Worm (Caenorhabditis elegans): Measurements from ENCODE around the gene R10H1.1.

The R10H1.1 gene

DNA sequence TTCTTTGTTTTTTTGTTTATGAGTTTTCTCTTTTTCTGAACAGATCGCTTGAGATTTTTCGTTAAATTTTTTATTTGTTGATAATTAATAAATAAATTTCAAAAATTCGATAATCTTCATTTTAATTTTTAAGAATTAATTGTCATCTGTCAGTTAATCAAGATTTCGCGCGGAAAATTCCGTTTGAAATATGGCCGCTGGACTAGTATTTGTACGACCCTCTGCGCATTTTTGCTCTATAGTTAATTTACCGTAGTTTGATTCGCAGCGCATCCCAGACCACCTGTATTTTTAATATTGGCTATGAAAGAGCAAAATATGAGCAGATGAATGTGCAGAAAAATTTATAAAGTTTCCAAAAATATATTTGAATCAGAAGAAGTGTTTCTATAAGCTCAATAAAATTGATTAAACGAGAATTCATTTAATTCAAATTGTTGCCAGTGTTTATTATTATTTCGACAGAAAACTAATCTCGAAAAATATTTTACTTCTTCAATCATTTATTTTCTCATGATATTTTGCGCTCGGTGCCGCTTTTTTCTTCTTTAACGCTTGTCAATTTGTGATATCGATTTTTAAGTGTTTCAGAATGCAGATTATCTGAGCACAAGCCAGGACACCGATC, 43.5 kb downstream of the R10H1.1 start, which contains the start of gene nfi-1:
TSS of gene nfi-1 (plus strand) at position 578 of the 628 bp plus-strand sequence.
- TF ChIP-seq hlh-1 (tag; optimal IDR thresholded peaks at IDR 0.05) (peak; percentile 10), mep-1 (tag; optimal IDR thresholded peaks at IDR 0.05) (peak; percentile 67), lsy-2 (tag; optimal IDR thresholded peaks at IDR 0.05) (peak; percentile 82), flh-1 (GFP tag; optimal IDR thresholded peaks at IDR 0.05) (no peak), ztf-11 (tag; optimal IDR thresholded peaks at IDR 0.05) (no peak), unc-39 (tag; optimal IDR thresholded peaks at IDR 0.05) (no peak), drap-1 (GFP tag; optimal IDR thresholded peaks at IDR 0.05) (no peak), ceh-39 (tag; optimal IDR thresholded peaks at IDR 0.05) (peak; percentile 8), cnd-1 (tag; optimal IDR thresholded peaks at IDR 0.05) (no peak)

DNA sequence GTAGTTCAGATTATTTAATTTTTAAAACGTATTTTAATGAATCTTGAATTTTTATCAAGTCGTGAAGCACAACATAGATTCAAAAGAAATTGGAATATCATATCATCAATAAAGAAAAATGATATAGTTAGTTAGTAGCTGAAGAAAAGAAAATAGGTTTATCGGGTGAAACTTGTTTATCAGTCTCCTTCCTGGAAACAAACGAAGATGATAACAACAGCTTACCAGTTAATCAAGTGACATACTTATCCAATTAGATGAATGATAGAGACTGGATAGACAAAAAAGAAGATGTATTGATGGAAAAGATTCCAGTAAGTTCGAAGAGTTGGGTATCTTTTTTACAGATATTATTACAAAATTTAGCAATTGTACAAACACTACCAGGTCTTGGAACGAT, 48.7 kb downstream of the R10H1.1 start:
- TF ChIP-seq tbx-8 (GFP tag; optimal IDR thresholded peaks at IDR 0.05), result no peak

DNA sequence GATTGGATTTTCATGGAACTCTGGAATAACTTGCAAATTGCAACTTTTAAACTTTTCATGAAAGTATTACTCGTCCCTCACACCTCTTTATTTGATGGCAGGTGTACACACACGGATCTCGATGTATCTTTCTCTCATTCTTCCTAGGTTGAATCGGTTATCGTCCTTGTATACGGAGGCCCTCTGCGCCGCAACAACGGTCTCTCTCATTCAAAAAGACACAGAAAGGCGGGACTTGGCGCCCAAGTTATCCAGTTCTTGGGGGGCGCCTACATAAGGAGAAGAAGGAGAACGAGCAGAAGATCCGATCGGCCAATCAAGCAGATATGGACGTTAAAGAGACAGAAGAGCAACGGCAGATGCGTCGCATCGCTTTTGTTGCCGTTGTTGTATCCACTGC, 49.6 kb downstream of the R10H1.1 start, which contains the start of gene rol-8:
TSS of gene rol-8 (plus strand) at position 301 of the 400 bp plus-strand sequence.
- no peak for TF ChIP-seq unc-120 (tag; optimal IDR thresholded peaks at IDR 0.05; ENCODE audit: poor library complexity, severe bottlenecking)
- no peak for TF ChIP-seq sem-2 (GFP tag; optimal IDR thresholded peaks at IDR 0.05)
- no peak for TF ChIP-seq nhr-28 (tag; optimal IDR thresholded peaks at IDR 0.05)
- no peak for TF ChIP-seq drap-1 (GFP tag; optimal IDR thresholded peaks at IDR 0.05)
- TF ChIP-seq ceh-39 (tag; optimal IDR thresholded peaks at IDR 0.05), result no peak
- TF ChIP-seq nhr-2 (tag; optimal IDR thresholded peaks at IDR 0.05), result no peak
- no peak for TF ChIP-seq lin-13 (tag; optimal IDR thresholded peaks at IDR 0.05)
- no peak for TF ChIP-seq hlh-1 (tag; optimal IDR thresholded peaks at IDR 0.05)
- TF ChIP-seq bed-3 (GFP tag; optimal IDR thresholded peaks at IDR 0.05), result no peak
- TF ChIP-seq lin-32 (GFP tag; optimal IDR thresholded peaks at IDR 0.05), result no peak
- TF ChIP-seq elt-1 (tag; optimal IDR thresholded peaks at IDR 0.05; ENCODE audit: borderline replicate concordance, insufficient read depth), result no peak
- TF ChIP-seq unc-39 (tag; optimal IDR thresholded peaks at IDR 0.05), result no peak
- TF ChIP-seq snpc-4 (tag; optimal IDR thresholded peaks at IDR 0.05), result no peak
- no peak for TF ChIP-seq ztf-11 (tag; optimal IDR thresholded peaks at IDR 0.05)
- no peak for TF ChIP-seq mab-5 (tag; optimal IDR thresholded peaks at IDR 0.05)
- no peak for TF ChIP-seq zip-8 (tag; optimal IDR thresholded peaks at IDR 0.05)

DNA sequence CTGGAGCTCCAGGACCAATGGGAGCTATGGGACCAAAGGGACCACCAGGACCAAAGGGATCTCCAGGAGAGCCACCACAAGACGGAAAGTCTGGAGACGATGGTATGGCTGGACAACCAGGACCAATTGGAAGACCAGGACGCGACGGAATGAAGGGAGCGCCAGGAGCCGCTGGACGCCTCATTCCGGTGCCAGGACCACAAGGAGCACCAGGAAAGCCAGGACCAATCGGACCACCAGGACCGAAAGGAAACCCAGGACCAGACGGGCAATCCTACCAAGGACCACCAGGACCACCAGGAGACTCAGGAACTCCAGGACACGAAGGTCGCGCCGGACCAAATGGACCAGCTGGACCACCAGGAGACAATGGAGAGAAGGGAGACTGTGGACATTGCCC, 50.5 kb downstream of the R10H1.1 start:
- TF ChIP-seq M03D4.4 (tag; optimal IDR thresholded peaks at IDR 0.05), result no peak
- TF ChIP-seq mep-1 (tag; optimal IDR thresholded peaks at IDR 0.05), result no peak
- no peak for TF ChIP-seq zip-8 (tag; optimal IDR thresholded peaks at IDR 0.05)
- TF ChIP-seq nhr-2 (tag; optimal IDR thresholded peaks at IDR 0.05), result no peak

DNA sequence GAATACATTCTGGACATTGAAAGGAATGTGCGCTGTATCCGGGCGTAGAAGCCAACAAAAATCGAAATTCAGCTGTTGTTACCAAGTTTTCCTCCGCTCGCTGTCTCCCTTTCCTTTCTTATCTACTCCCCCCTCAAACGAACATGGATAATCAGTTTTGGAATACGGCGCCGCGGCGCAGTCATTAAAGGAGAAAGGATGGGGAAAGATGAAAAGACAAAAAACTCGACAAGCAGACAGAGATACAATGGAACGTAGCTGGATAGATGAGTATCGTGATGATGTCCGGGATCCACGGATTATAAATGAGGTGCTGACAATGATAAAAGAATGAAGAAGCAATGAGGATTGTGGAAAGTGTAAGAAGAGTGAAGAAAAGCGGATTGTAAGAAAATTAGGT, 51.1 kb downstream of the R10H1.1 start:
- TF ChIP-seq pha-4 (tag; optimal IDR thresholded peaks at IDR 0.05) (no peak), unc-120 (tag; optimal IDR thresholded peaks at IDR 0.05; ENCODE audit: poor library complexity, severe bottlenecking) (no peak), bed-3 (GFP tag; optimal IDR thresholded peaks at IDR 0.05) (no peak), ceh-43 (GFP tag; optimal IDR thresholded peaks at IDR 0.05) (no peak), elt-1 (tag; optimal IDR thresholded peaks at IDR 0.05; ENCODE audit: borderline replicate concordance, insufficient read depth) (no peak), tbx-8 (GFP tag; optimal IDR thresholded peaks at IDR 0.05) (no peak), ceh-83 (GFP tag; optimal IDR thresholded peaks at IDR 0.05) (no peak), ham-2 (GFP tag; optimal IDR thresholded peaks at IDR 0.05) (no peak), sem-2 (GFP tag; optimal IDR thresholded peaks at IDR 0.05) (no peak), zip-8 (tag; optimal IDR thresholded peaks at IDR 0.05) (no peak), M03D4.4 (tag; optimal IDR thresholded peaks at IDR 0.05) (no peak), ces-1 (GFP tag; optimal IDR thresholded peaks at IDR 0.05) (no peak), nhr-12 (tag; optimal IDR thresholded peaks at IDR 0.05) (no peak), ceh-39 (tag; optimal IDR thresholded peaks at IDR 0.05) (no peak), sptf-1 (tag; optimal IDR thresholded peaks at IDR 0.05) (no peak), mab-5 (tag; optimal IDR thresholded peaks at IDR 0.05) (no peak), hlh-1 (tag; optimal IDR thresholded peaks at IDR 0.05) (no peak)

Data from whole organism, mixed stage, embryonic.